Fruit fly (Drosophila melanogaster): ENCODE results near the gene CG43074.

- no peak for TF ChIP-seq CG8478 (optimal IDR thresholded peaks at IDR 0.05)
- no peak for TF ChIP-seq CTCF (optimal IDR thresholded peaks at IDR 0.05)
Measured at dm6 chr3L:3454430-3454829, 30.0 kb downstream of the CG43074 start.
